Fruit fly (Drosophila melanogaster) Kc167 (cell line): Measurements from ENCODE around the gene CG11672.

Source experiments
- Myc ChIP-seq: fragments of >200 bp; optimal IDR thresholded peaks from 2 replicates; lab custom pipeline; 2017; ENCODE audit warnings: missing external identifiers
- Sin3A ChIP-seq: fragments of >200 bp; optimal IDR thresholded peaks from 2 replicates; lab custom pipeline; 2018; ENCODE audit warnings: missing external identifiers
- h ChIP-seq: fragments of >200 bp; optimal IDR thresholded peaks from 3 replicates; lab custom pipeline; 2018; ENCODE audit warnings: missing external identifiers
- insv ChIP-seq: fragments of >200 bp; optimal IDR thresholded peaks from 3 replicates; lab custom pipeline; 2018; ENCODE audit warnings: missing external identifiers
- psq ChIP-seq: fragments of >200 bp; optimal IDR thresholded peaks from 2 replicates; lab custom pipeline; 2017; ENCODE audit warnings: missing external identifiers
- ttk ChIP-seq: sonication (Bioruptor generic); optimal IDR thresholded peaks from 2 replicates; lab custom pipeline; 2017; ENCODE audit warnings: missing external identifiers

The CG11672 gene

DNA sequence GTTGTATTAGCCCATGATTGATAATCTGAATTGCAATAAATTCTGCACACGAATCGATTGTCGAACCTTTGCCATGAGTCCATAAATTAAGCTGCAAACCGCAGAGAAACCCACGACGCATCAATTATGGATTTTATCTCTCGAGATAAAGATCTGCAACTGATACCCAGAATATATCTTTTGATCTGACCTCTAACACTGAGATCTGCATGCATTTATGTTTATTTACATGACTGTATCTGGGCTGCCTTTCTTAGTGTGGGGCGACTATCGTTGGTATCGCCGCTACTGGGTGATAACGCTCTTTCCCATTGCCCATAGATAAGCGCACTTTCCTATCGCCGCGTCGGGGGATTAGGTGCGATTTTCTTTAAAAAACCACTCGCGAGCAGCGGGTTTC is 26.8 kb upstream of the CG11672 start, which contains the start of gene Ctr1B:
Gene Ctr1B, plus strand, starts transcription at position 398 of the 400 bp plus-strand sequence.
- TF ChIP-seq Sin3A: no peak
- TF ChIP-seq Myc: no peak
- no peak for TF ChIP-seq psq (lab: Kevin White, UChicago)
- no peak for TF ChIP-seq h (lab: Kevin White, UChicago)
- no peak for TF ChIP-seq ttk (lab: Kevin White, UChicago)
- TF ChIP-seq insv (lab: Kevin White, UChicago): no peak

DNA sequence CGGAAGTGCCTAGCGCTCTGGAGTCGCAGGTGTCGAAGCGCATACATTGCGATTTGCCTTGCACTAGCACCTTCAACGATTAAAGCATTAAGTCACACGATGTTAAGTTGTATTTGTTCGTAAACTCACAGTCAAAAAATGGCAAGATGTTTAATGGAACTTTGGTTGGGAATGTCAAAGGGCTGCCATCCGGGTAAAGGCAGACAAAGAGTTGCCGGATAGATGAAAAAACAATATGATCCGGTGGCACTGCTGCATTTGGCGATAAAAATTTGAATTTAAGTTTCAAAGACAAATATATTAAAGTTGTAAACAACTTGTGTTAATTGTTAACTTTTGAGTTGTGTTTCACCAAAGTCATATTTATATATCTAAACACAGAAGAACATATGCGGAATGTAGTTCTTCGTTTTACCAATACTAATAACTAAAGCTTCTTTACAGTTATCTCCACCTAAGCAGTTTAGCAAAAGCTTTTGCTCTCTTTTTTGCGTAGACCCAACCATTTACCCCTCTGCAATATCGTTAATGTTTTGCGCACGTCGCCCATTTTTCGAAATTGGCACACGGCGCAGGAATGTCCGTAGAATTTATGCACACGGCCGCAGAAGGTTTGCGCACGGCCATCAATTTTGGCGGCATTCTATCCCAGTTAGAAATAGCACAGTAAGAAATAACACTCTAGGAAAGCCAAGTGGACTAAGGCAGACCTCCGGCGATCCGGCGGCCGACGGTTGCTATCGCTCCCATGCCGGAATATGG is 26.1 kb upstream of the CG11672 start, which contains the start of gene Coq2:
Gene Coq2, minus strand, starts transcription at position 200 of the 762 bp plus-strand sequence.
- no peak for TF ChIP-seq ttk (lab: Kevin White, UChicago)

DNA sequence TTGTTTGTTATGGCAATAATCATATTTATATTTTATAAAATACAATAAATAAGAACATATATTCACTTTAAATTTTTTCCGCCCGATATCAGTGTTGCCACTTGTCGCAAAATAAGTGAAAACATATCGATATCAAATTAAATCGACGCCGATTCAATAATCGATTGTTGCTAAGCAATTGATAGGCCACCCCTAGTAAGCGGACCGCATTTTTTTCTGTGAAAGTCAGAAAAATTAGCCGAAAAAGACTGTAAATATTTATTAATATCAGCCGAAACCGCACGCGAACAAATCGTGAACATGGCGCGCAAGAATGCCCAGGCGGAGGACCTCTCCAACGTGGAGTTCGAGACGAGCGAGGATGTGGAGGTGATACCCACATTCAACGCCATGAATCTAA is 22.7 kb upstream of the CG11672 start, which contains the start of gene CG7483:
Gene CG7483, plus strand, starts transcription at position 171 of the 400 bp plus-strand sequence.
- no peak for TF ChIP-seq h (lab: Kevin White, UChicago)
- no peak for TF ChIP-seq Myc
- TF ChIP-seq ttk (lab: Kevin White, UChicago): no peak
- TF ChIP-seq psq (lab: Kevin White, UChicago): no peak
- TF ChIP-seq insv (lab: Kevin White, UChicago): no peak
- TF ChIP-seq Sin3A: no peak

DNA sequence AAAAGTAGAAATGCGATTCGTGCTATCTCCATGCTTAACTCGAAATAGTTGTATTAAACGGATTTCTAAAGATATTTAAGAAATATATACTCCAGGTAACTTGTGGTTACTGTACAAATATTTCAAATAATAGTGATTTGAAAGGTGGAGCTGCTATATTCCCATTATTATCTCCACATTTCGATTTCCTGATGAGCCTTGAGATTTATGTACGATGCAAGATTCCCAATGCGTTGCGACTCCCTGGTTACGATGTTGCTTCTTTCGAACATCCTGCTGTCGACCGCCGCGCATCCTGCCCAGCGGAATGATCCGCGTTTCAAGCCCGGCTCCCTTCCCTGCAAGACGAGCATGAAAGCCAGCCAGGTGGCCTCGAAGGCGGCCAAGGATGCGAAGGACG is 21.7 kb upstream of the CG11672 start, which contains the start of the genes CG11694 and CG11698:
Gene CG11694, minus strand, starts transcription at position 101 of the 400 bp plus-strand sequence.
Gene CG11698, plus strand, starts transcription at position 152 of the 400 bp plus-strand sequence.
- no peak for TF ChIP-seq psq (lab: Kevin White, UChicago)
- no peak for TF ChIP-seq Sin3A
- no peak for TF ChIP-seq ttk (lab: Kevin White, UChicago)
- TF ChIP-seq h (lab: Kevin White, UChicago): no peak
- no peak for TF ChIP-seq insv (lab: Kevin White, UChicago)
- TF ChIP-seq Myc: no peak

DNA sequence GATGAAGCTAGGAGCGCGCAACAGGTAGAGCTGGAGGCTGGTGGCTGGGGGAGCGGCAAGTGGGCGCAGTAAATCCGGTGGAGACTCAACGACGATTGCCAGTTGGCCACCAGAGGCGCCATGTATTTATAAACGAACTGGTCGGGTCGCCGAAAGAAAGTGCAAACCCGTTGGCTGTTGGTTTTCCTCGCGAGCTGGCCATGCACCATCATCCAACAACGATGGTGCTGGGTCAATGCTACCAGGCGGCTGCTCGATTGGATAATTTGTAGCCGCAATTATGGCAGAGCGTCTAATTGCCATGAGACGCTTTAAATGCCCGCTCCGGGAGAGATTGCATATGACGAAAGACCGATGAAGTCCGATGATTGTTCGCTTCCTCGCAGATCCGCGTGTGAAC is 20.3 kb upstream of the CG11672 start, which contains the start of gene CG11693:
Gene CG11693, minus strand, starts transcription at position 101 of the 400 bp plus-strand sequence.
- TF ChIP-seq h (lab: Kevin White, UChicago) (no peak), psq (lab: Kevin White, UChicago) (no peak), Sin3A (no peak), ttk (lab: Kevin White, UChicago) (no peak), Myc (no peak), insv (lab: Kevin White, UChicago) (no peak)

DNA sequence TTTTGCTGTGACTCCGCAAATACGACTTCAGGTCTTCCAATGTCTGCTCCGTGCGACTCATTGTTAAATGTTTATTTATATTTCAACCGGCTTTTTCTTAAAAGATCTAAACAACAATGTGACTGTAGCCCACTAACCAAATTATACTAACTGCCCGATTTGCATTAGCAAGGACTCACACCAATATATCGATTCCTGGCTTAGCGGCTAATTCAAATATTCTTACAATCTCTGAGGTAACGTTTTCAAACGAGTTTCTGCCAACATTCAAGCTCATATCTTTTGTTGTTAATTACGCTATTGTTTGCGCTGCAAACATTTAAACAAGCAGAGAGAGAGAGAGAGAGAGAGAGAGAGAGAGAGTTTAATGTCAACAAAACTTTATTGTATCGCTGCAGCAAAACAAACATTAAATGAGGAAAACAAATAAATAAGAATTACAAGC is 18.2 kb upstream of the CG11672 start, which contains the start of gene tex:
Gene tex, minus strand, starts transcription at position 131 of the 445 bp plus-strand sequence.
- TF ChIP-seq Sin3A (no peak), Myc (no peak), insv (lab: Kevin White, UChicago) (no peak), psq (lab: Kevin White, UChicago) (no peak), ttk (lab: Kevin White, UChicago) (no peak), h (lab: Kevin White, UChicago) (no peak)

DNA sequence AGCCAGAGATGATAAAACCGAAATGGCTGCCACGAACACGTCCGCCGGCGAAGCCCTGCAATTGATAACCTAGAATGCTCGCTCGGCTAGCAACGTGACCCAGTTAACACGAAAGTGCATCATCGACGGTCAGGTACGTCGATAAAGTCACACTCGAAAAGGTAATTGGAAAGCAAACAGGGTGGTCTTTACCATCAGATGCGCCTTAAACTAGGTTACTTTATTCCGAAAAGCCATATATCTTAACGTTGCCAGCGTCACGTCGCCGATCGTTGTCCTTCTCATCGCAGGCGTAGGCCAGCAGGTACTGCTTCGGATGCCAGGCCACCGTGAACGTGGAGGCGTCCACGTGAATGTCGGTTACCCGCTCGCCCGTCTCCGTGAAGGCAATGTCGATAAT is 16.9 kb upstream of the CG11672 start:
- no peak for TF ChIP-seq h (lab: Kevin White, UChicago)

DNA sequence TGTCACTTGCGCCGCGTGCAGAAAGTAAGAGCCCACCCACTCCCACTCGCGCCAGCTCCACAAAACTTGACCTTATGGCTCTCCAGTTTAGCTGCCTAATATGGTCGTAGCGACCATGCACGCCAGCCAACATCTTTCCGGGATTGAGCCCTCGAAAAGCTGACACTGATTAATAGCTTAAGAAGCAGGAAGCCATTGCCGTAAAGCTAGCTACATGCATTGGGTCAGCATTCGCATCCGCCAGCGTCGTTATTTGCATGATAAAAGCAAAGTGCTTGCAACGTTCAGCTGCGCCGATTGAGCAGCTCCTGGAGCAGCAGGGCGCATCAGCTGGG is 16.5 kb upstream of the CG11672 start:
- TF ChIP-seq ttk (lab: Kevin White, UChicago) (no peak), psq (lab: Kevin White, UChicago) (no peak), insv (lab: Kevin White, UChicago) (no peak), Sin3A (no peak), Myc (no peak), h (lab: Kevin White, UChicago) (no peak)

DNA sequence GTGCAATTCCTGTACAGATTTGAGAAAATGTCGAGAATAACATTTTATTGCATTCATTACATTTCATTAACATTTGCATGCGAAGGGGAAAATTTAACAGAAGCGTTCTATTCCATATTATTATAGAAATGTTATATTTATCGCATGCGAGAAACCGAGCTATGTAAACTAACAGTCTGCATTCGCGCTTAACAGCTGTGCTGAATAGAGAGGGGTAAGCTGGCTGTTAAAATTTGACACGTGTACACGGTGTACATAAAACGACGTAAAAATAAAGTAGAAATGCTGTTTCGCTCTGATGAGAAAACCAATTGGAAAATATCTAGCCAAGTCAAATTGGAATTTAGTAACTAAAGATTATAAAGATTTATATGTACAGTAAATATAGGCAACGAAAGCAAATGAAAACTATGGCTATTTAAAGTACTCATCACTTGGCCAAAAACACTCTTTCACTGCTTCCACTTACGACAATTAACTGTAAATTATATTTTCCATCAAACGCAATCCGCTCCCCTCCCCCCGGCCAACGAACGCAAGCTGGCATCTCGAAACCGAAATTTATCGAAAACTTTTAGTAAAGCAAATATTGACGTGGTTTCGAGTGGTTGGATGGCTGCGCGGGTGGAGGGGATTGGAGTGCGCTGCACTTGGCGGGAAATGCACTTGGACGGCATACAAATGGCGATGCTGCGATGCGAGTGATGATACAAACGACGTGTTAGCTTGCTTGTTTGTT is 16.0 kb upstream of the CG11672 start:
- TF ChIP-seq h (lab: Kevin White, UChicago) (no peak), insv (lab: Kevin White, UChicago) (no peak), ttk (lab: Kevin White, UChicago) (no peak), psq (lab: Kevin White, UChicago) (no peak), Myc (no peak), Sin3A (no peak)

DNA sequence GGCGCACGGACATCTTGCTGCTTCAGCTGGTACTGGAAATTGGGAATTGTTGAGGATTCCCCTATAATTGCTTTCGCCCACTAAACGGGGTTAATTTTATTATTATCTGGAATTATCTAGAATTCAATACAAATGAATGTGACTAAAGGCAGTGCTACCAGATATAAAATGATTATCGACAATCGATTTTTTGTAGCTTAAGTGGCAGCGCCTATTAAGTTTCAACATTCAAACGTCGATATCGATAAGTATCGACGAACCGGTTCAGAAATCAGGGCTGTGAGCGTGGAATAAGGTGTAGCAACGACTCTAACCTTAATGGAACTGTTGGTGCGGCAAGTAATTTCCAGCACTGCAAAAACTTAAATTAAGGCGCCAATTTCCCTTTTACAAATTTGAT is 14.7 kb upstream of the CG11672 start, which contains the start of gene Sgt1:
Gene Sgt1, minus strand, starts transcription at position 165 of the 400 bp plus-strand sequence.
- no peak for TF ChIP-seq Myc
- no peak for TF ChIP-seq insv (lab: Kevin White, UChicago)
- no peak for TF ChIP-seq Sin3A
- no peak for TF ChIP-seq psq (lab: Kevin White, UChicago)
- TF ChIP-seq h (lab: Kevin White, UChicago): no peak
- TF ChIP-seq ttk (lab: Kevin White, UChicago): no peak

DNA sequence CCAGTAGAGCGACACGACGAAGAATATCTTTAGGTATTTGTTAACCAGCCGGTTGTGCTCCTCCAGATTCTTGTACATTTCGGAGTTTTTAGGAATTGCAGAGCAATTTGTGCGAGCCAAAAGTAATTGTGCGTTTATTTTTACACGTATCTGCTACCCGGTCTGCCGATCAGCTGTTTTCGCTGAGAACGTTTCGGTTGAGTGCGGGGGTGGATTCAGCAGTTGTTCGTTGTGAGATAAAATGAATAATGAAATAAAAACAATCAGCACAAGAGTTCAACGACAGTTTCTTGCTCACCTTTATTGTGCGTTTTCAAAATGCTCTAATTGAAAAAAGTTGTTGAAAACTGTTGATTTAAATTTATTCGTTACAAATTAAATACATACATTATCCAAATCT is 13.5 kb upstream of the CG11672 start, which contains the start of gene nac:
Gene nac, minus strand, starts transcription at position 176 of the 400 bp plus-strand sequence.
- TF ChIP-seq Sin3A: no peak
- no peak for TF ChIP-seq ttk (lab: Kevin White, UChicago)
